Worm (Caenorhabditis elegans) whole organism, L3 larva: Measurements from ENCODE around the gene ZK816.1.

Source experiments
- R02D3.7 ChIP-seq: fragments of 150-350 bp; optimal IDR thresholded peaks from 2 replicates; lab custom pipeline; 2014; ENCODE audit warnings: missing biosample characterization, missing genetic modification characterization
- ZK546.5 ChIP-seq: sonication (generic microtip); optimal IDR thresholded peaks from 2 replicates; lab custom pipeline; 2017; ENCODE audit warnings: missing biosample characterization, missing genetic modification characterization
- aly-2 ChIP-seq: fragments of 150-350 bp; optimal IDR thresholded peaks from 2 replicates; lab custom pipeline; 2014; ENCODE audit warnings: missing biosample characterization, missing genetic modification characterization
- daf-12 ChIP-seq: fragments of 150-350 bp; optimal IDR thresholded peaks from 2 replicates; lab custom pipeline; 2014; ENCODE audit warnings: missing biosample characterization, missing genetic modification reagents, missing genetic modification characterization
- egl-27 ChIP-seq: sonication (generic microtip); optimal IDR thresholded peaks from 4 replicates; lab custom pipeline; 2017; ENCODE audit warnings: missing biosample characterization, missing genetic modification reagents, missing genetic modification characterization
- eor-1 ChIP-seq, 2 experiments: fragments of 150-350 bp; optimal IDR thresholded peaks; 2 replicates each; lab custom pipeline; 2014 to 2018; ENCODE audit warnings: missing biosample characterization in 2 of 2, missing genetic modification characterization in 2 of 2
- fkh-10 ChIP-seq: sonication (generic microtip); optimal IDR thresholded peaks from 2 replicates; lab custom pipeline; 2017; ENCODE audit warnings: missing biosample characterization, missing genetic modification reagents, missing genetic modification characterization
- fkh-2 ChIP-seq: fragments of 150-350 bp; optimal IDR thresholded peaks from 2 replicates; lab custom pipeline; 2014; ENCODE audit warnings: missing biosample characterization, missing genetic modification reagents, missing genetic modification characterization
- lsy-12 ChIP-seq: sonication (generic microtip); optimal IDR thresholded peaks from 2 replicates; lab custom pipeline; 2016; ENCODE audit warnings: mild to moderate bottlenecking, missing genetic modification characterization, missing compliant biosample characterization
- mdl-1 ChIP-seq: fragments of 150-350 bp; optimal IDR thresholded peaks from 2 replicates; lab custom pipeline; 2014; ENCODE audit warnings: missing biosample characterization, missing genetic modification characterization
- mml-1 ChIP-seq: fragments of 150-350 bp; sonication (generic microtip); optimal IDR thresholded peaks from 3 replicates; lab custom pipeline; 2014; ENCODE audit warnings: missing biosample characterization, missing genetic modification characterization
- nfya-1 ChIP-seq: sonication (generic microtip); optimal IDR thresholded peaks from 2 replicates; lab custom pipeline; 2017; ENCODE audit warnings: missing genetic modification characterization, mild to moderate bottlenecking, missing compliant biosample characterization, antibody characterized with exemption, moderate library complexity; ENCODE audit not compliant: insufficient read depth
- nhr-25 ChIP-seq: sonication (generic microtip); optimal IDR thresholded peaks from 2 replicates; lab custom pipeline; 2017; ENCODE audit warnings: missing biosample characterization, missing genetic modification characterization
- nhr-76 ChIP-seq: fragments of 150-350 bp; sonication (generic microtip); optimal IDR thresholded peaks from 5 replicates; lab custom pipeline; 2014; ENCODE audit warnings: missing biosample characterization, missing genetic modification characterization
- nhr-77 ChIP-seq: fragments of 150-350 bp; optimal IDR thresholded peaks from 2 replicates; lab custom pipeline; 2014; ENCODE audit warnings: missing biosample characterization, missing genetic modification characterization
- pha-4 ChIP-seq: fragments of 150-350 bp; optimal IDR thresholded peaks from 2 replicates; lab custom pipeline; 2014; ENCODE audit warnings: missing biosample characterization, missing genetic modification reagents, missing genetic modification characterization
- pqm-1 ChIP-seq: fragments of 150-350 bp; optimal IDR thresholded peaks from 2 replicates; lab custom pipeline; 2017; ENCODE audit warnings: missing biosample characterization, missing genetic modification characterization, inconsistent platforms
- sea-2 ChIP-seq: fragments of 150-350 bp; sonication (generic microtip); optimal IDR thresholded peaks from 4 replicates; lab custom pipeline; 2014; ENCODE audit warnings: missing biosample characterization, missing genetic modification reagents, missing genetic modification characterization
- skn-1 ChIP-seq: fragments of 150-350 bp; optimal IDR thresholded peaks from 2 replicates; lab custom pipeline; 2014; ENCODE audit warnings: missing biosample characterization, missing genetic modification characterization
- tbx-2 ChIP-seq: sonication (generic microtip); optimal IDR thresholded peaks from 2 replicates; lab custom pipeline; 2016; ENCODE audit warnings: mild to moderate bottlenecking, missing genetic modification characterization, missing compliant biosample characterization
- unc-62 ChIP-seq: fragments of 150-350 bp; sonication (generic microtip); optimal IDR thresholded peaks from 4 replicates; lab custom pipeline; 2014; ENCODE audit warnings: missing biosample characterization, missing genetic modification reagents, missing genetic modification characterization
- zag-1 ChIP-seq: fragments of 150-350 bp; optimal IDR thresholded peaks from 2 replicates; lab custom pipeline; 2014; ENCODE audit warnings: missing biosample characterization, missing genetic modification characterization
- ztf-11 ChIP-seq: fragments of 150-350 bp; optimal IDR thresholded peaks from 2 replicates; lab custom pipeline; 2014; ENCODE audit warnings: missing biosample characterization, missing genetic modification characterization
- ztf-4 ChIP-seq: fragments of 150-350 bp; optimal IDR thresholded peaks from 2 replicates; lab custom pipeline; 2014; ENCODE audit warnings: missing biosample characterization, missing genetic modification characterization

ZK816.1 gene

ce11 chrX:3403195-3403594, 51.7 kb downstream of the ZK816.1 start, which contains the start of gene vit-5:
Gene vit-5 (plus strand): TSS chrX:3403471.
- TF ChIP-seq lsy-12 (tag; lab: Kevin White, UChicago): no peak
- TF ChIP-seq pqm-1: no peak
- no peak for TF ChIP-seq sea-2 (GFP tag; lab: Kevin White, UChicago)
- TF ChIP-seq fkh-2 (tag; lab: Kevin White, UChicago): no peak
- TF ChIP-seq pha-4 (tag; lab: Kevin White, UChicago): no peak
- no peak for TF ChIP-seq aly-2 (tag; lab: Kevin White, UChicago)
- no peak for TF ChIP-seq fkh-10
- TF ChIP-seq unc-62 (GFP tag; lab: Kevin White, UChicago): no peak
- TF ChIP-seq zag-1 (tag; lab: Kevin White, UChicago): no peak
- TF ChIP-seq ZK546.5 (tag; lab: Kevin White, UChicago): no peak
- no peak for TF ChIP-seq nhr-77
- no peak for TF ChIP-seq ztf-4
- TF ChIP-seq ztf-11 (tag; lab: Kevin White, UChicago): no peak
- no peak for TF ChIP-seq tbx-2
- TF ChIP-seq nfya-1 (tag; lab: Kevin White, UChicago): no peak
- TF ChIP-seq nhr-25 (tag; lab: Kevin White, UChicago): no peak
- TF ChIP-seq egl-27 (tag; lab: Kevin White, UChicago): no peak
- no peak for TF ChIP-seq mdl-1 (tag; lab: Kevin White, UChicago)
- TF ChIP-seq eor-1 (tag; optimal IDR thresholded peaks at IDR 0.05; lab: Kevin White, UChicago): no peak
- no peak for TF ChIP-seq mml-1 (tag; lab: Kevin White, UChicago)

ce11 chrX:3408717-3409303, 57.3 kb downstream of the ZK816.1 start:
- no peak for TF ChIP-seq zag-1 (tag; lab: Kevin White, UChicago)
- no peak for TF ChIP-seq pha-4 (tag; lab: Kevin White, UChicago)
- no peak for TF ChIP-seq daf-12 (tag; lab: Kevin White, UChicago)
- TF ChIP-seq skn-1 (tag; lab: Kevin White, UChicago): no peak
- no peak for TF ChIP-seq R02D3.7 (tag; lab: Kevin White, UChicago)
- no peak for TF ChIP-seq nhr-76 (tag; lab: Kevin White, UChicago)
